Fruit fly (Drosophila melanogaster): ENCODE results near the gene Hex-A.
A peak's percentile ranks its signal among the peaks of the same experiment; 100 is the strongest.

Gene Hex-A

dm6 chrX:9615471-9615870 is 30.0 kb downstream of the Hex-A start (continued):
- TF ChIP-seq CG17361 (GFP tag; IDR thresholded peaks at IDR 0.05): peak; percentile 70; the same call in 2 of the 3 replicates
- no peak for TF ChIP-seq CG9797 (GFP tag; optimal IDR thresholded peaks at IDR 0.05)
- TF ChIP-seq CG12104 (GFP tag; optimal IDR thresholded peaks at IDR 0.05): peak; percentile 1
- peak; percentile 54 for TF ChIP-seq dmrt99B (tag; optimal IDR thresholded peaks at IDR 0.05)
- peak; percentile 49 for TF ChIP-seq CG9727 (GFP tag; optimal IDR thresholded peaks at IDR 0.05)
- peak in 1 of 2 experiments; percentile 16 for TF ChIP-seq Pdp1 (GFP tag; optimal IDR thresholded peaks at IDR 0.05)
- TF ChIP-seq sens (GFP tag): peak; percentile 87
- peak; percentile 17 for TF ChIP-seq Hsf (GFP tag; optimal IDR thresholded peaks at IDR 0.05)
- TF ChIP-seq D19A (tag; optimal IDR thresholded peaks at IDR 0.05): peak; percentile 30
- TF ChIP-seq CG13424 (tag; optimal IDR thresholded peaks at IDR 0.05): peak; percentile 31
- TF ChIP-seq CG32772 (GFP tag; IDR thresholded peaks at IDR 0.05): peak; percentile 50; the same call in 1 of the 2 replicates
- 0 out of 2 replicates have a peak, but pooled peaks have one; percentile 11 for TF ChIP-seq Drgx (GFP tag; IDR thresholded peaks at IDR 0.05)
- TF ChIP-seq CG4424 (GFP tag; optimal IDR thresholded peaks at IDR 0.05): peak; percentile 29
- peak; percentile 25 for TF ChIP-seq az2 (GFP tag; optimal IDR thresholded peaks at IDR 0.05)
- no peak for TF ChIP-seq usp (GFP tag; optimal IDR thresholded peaks at IDR 0.05)
- TF ChIP-seq fru (optimal IDR thresholded peaks at IDR 0.05): no peak
- peak; percentile 67 for TF ChIP-seq CG18262 (tag; optimal IDR thresholded peaks at IDR 0.05)
- TF ChIP-seq CG14710 (tag; optimal IDR thresholded peaks at IDR 0.05): peak; percentile 32
- TF ChIP-seq br (optimal IDR thresholded peaks at IDR 0.05): no peak
- no peak for TF ChIP-seq Myb (GFP tag; optimal IDR thresholded peaks at IDR 0.05)
- TF ChIP-seq Xbp1 (GFP tag; optimal IDR thresholded peaks at IDR 0.05): no peak
- no peak for TF ChIP-seq klu (GFP tag; IDR thresholded peaks at IDR 0.05)
- TF ChIP-seq Ptx1 (GFP tag; IDR thresholded peaks at IDR 0.05): no peak
- TF ChIP-seq pan (optimal IDR thresholded peaks at IDR 0.05): no peak
- TF ChIP-seq pan (GFP tag; optimal IDR thresholded peaks at IDR 0.05 in 1 of 2, IDR thresholded peaks at IDR 0.05 in 1 of 2): peak in 1 of 2 experiments; percentile 5
- TF ChIP-seq CG15601 (tag; optimal IDR thresholded peaks at IDR 0.05): peak; percentile 11
- peak; percentile 57 for TF ChIP-seq CG4707 (GFP tag; optimal IDR thresholded peaks at IDR 0.05)
- no peak for TF ChIP-seq yki (optimal IDR thresholded peaks at IDR 0.05)
- peak; percentile 15 for TF ChIP-seq CG33557 (GFP tag; optimal IDR thresholded peaks at IDR 0.05)
- TF ChIP-seq CG1529 (GFP tag; optimal IDR thresholded peaks at IDR 0.05): peak; percentile 22
- TF ChIP-seq ERR (GFP tag; optimal IDR thresholded peaks at IDR 0.05): no peak
- peak; percentile 60 for TF ChIP-seq CG2712 (tag; optimal IDR thresholded peaks at IDR 0.05)
- no peak for TF ChIP-seq unpg (GFP tag; optimal IDR thresholded peaks at IDR 0.05)
- no peak for TF ChIP-seq CG18619 (GFP tag; optimal IDR thresholded peaks at IDR 0.05)
- peak; percentile 32 for TF ChIP-seq org-1 (GFP tag; optimal IDR thresholded peaks at IDR 0.05)
- TF ChIP-seq H2.0 (GFP tag; IDR thresholded peaks at IDR 0.05): no peak
- TF ChIP-seq chif (GFP tag; optimal IDR thresholded peaks at IDR 0.05): peak in 1 of 2 experiments; percentile 1
- no peak for TF ChIP-seq pnt (GFP tag; optimal IDR thresholded peaks at IDR 0.05)
- TF ChIP-seq bsh (GFP tag; optimal IDR thresholded peaks at IDR 0.05): peak in 1 of 2 experiments; percentile 36
- peak; percentile 68 for TF ChIP-seq CG10979 (tag; optimal IDR thresholded peaks at IDR 0.05)
- no peak for TF ChIP-seq CG7928 (GFP tag; optimal IDR thresholded peaks at IDR 0.05)
- TF ChIP-seq Ssrp (tag; optimal IDR thresholded peaks at IDR 0.05): peak; percentile 35
- TF ChIP-seq lmd (GFP tag; IDR thresholded peaks at IDR 0.05): 0 out of 2 replicates have a peak, but pooled peaks have one; percentile 15
- peak; percentile 25 for TF ChIP-seq grau (tag; optimal IDR thresholded peaks at IDR 0.05)
- TF ChIP-seq exex (tag; optimal IDR thresholded peaks at IDR 0.05): no peak
- TF ChIP-seq dmrt11E (tag; optimal IDR thresholded peaks at IDR 0.05): peak; percentile 49
- no peak for TF ChIP-seq fd64A (GFP tag; optimal IDR thresholded peaks at IDR 0.05)
- peak; percentile 60 for TF ChIP-seq nmo (GFP tag; optimal IDR thresholded peaks at IDR 0.05)
- TF ChIP-seq ash1 (GFP tag; optimal IDR thresholded peaks at IDR 0.05): no peak
- TF ChIP-seq emc (GFP tag; optimal IDR thresholded peaks at IDR 0.05): no peak
- no peak for TF ChIP-seq D (optimal IDR thresholded peaks at IDR 0.05)
- peak; percentile 50 for TF ChIP-seq D (GFP tag; optimal IDR thresholded peaks at IDR 0.05)
- TF ChIP-seq Mad (GFP tag; optimal IDR thresholded peaks at IDR 0.05): no peak

All from whole organism, embryonic.